Fruit fly (Drosophila melanogaster) whole organism, embryonic: ENCODE results near the gene CG14142.

Experiments used
- CG10979 ChIP-seq: fragments of 200-800 bp; sonication (Bioruptor generic); optimal IDR thresholded peaks from 2 replicates; lab custom pipeline; 2018; ENCODE audit warnings: missing biosample characterization, mild to moderate bottlenecking, missing genetic modification characterization, moderate library complexity
- CG12071 ChIP-seq: fragments of 200-800 bp; sonication (Bioruptor generic); optimal IDR thresholded peaks from 3 replicates; lab custom pipeline; 2018; ENCODE audit warnings: missing biosample characterization, mild to moderate bottlenecking, missing genetic modification characterization
- CG14710 ChIP-seq: fragments of 200-800 bp; sonication (Bioruptor generic); optimal IDR thresholded peaks from 3 replicates; lab custom pipeline; 2019; ENCODE audit warnings: missing biosample characterization, mild to moderate bottlenecking, missing genetic modification characterization, moderate library complexity
- CG15011 ChIP-seq: fragments of 200-800 bp; sonication (Bioruptor generic); optimal IDR thresholded peaks from 3 replicates; lab custom pipeline; 2018; ENCODE audit warnings: missing biosample characterization, mild to moderate bottlenecking, missing genetic modification characterization
- CG34224 ChIP-seq: fragments of 200-800 bp; sonication (Bioruptor generic); IDR thresholded peaks from 3 replicates; pipeline ENCODE4 v1.3.6; 2022; ENCODE audit warnings: missing biosample characterization, missing genetic modification characterization; ENCODE audit not compliant: partially characterized antibody
- CG5953 ChIP-seq: fragments of 200-800 bp; sonication (Bioruptor generic); IDR thresholded peaks from 2 replicates; pipeline ENCODE4 v1.3.6; 2022; ENCODE audit warnings: missing biosample characterization, missing genetic modification characterization
- CG7271 ChIP-seq: fragments of 200-800 bp; sonication (Bioruptor generic); optimal IDR thresholded peaks from 2 replicates; lab custom pipeline; 2018; ENCODE audit warnings: missing biosample characterization, mild to moderate bottlenecking, missing genetic modification characterization, moderate library complexity
- CG8281 ChIP-seq: fragments of 200-800 bp; sonication (Bioruptor generic); optimal IDR thresholded peaks from 2 replicates; lab custom pipeline; 2018; ENCODE audit warnings: missing biosample characterization, mild to moderate bottlenecking, missing genetic modification characterization, moderate library complexity
- CHES-1-like ChIP-seq: fragments of 200-800 bp; sonication (Bioruptor generic); optimal IDR thresholded peaks from 2 replicates; lab custom pipeline; 2016; ENCODE audit warnings: missing biosample characterization, missing genetic modification characterization
- Camta ChIP-seq: fragments of 200-800 bp; sonication (Bioruptor generic); optimal IDR thresholded peaks from 2 replicates; lab custom pipeline; 2016; ENCODE audit warnings: missing biosample characterization, missing genetic modification characterization
- H2.0 ChIP-seq: fragments of 200-800 bp; sonication (Bioruptor generic); IDR thresholded peaks from 2 replicates; pipeline ENCODE4 v1.3.6; 2022; ENCODE audit warnings: missing biosample characterization, missing genetic modification characterization
- HLHmδ ChIP-seq: fragments of 200-800 bp; sonication (Bioruptor generic); optimal IDR thresholded peaks from 2 replicates; lab custom pipeline; 2018; ENCODE audit warnings: missing biosample characterization, mild to moderate bottlenecking, missing genetic modification characterization, moderate library complexity
- Hmr ChIP-seq: fragments of 200-800 bp; sonication (Bioruptor generic); optimal IDR thresholded peaks from 3 replicates; lab custom pipeline; 2017; ENCODE audit warnings: mild to moderate bottlenecking, missing biosample characterization, missing genetic modification reagents, missing genetic modification characterization
- Hr78 ChIP-seq, 2 experiments: fragments of 200-800 bp in 1 of 2; fragments of >200 bp in 1 of 2; sonication (Bioruptor generic) in 1 of 2; optimal IDR thresholded peaks; 2 replicates each; lab custom pipeline; 2017 to 2019; ENCODE audit warnings: missing biosample characterization in 2 of 2, missing genetic modification characterization in 2 of 2, mild to moderate bottlenecking in 1 of 2, moderate library complexity in 1 of 2
- MTF-1 ChIP-seq: fragments of 200-800 bp; sonication (Bioruptor generic); optimal IDR thresholded peaks from 2 replicates; lab custom pipeline; 2018; ENCODE audit warnings: missing biosample characterization, mild to moderate bottlenecking, missing genetic modification characterization, borderline replicate concordance
- Mad ChIP-seq: fragments of 200-800 bp; sonication (Bioruptor generic); optimal IDR thresholded peaks from 2 replicates; lab custom pipeline; 2016; ENCODE audit warnings: missing biosample characterization, missing genetic modification characterization
- Meics ChIP-seq: fragments of 200-800 bp; sonication (Bioruptor generic); optimal IDR thresholded peaks from 2 replicates; lab custom pipeline; 2017; ENCODE audit warnings: missing biosample characterization, mild to moderate bottlenecking, missing genetic modification characterization
- Myb ChIP-seq: fragments of 200-800 bp; sonication (Bioruptor generic); optimal IDR thresholded peaks from 2 replicates; lab custom pipeline; 2016; ENCODE audit warnings: missing biosample characterization, missing genetic modification characterization
- NK7.1 ChIP-seq: fragments of 200-800 bp; sonication (Bioruptor generic); optimal IDR thresholded peaks from 3 replicates; lab custom pipeline; 2016; ENCODE audit warnings: missing biosample characterization, missing genetic modification characterization
- Nf-YA ChIP-seq: fragments of 200-800 bp; sonication (Bioruptor generic); IDR thresholded peaks from 2 replicates; pipeline ENCODE4 v1.3.6; 2022; ENCODE audit warnings: missing biosample characterization, missing genetic modification characterization
- Xrp1 ChIP-seq: fragments of 200-800 bp; sonication (Bioruptor generic); IDR thresholded peaks from 2 replicates; pipeline ENCODE4 v1.3.6; 2022; ENCODE audit warnings: missing biosample characterization, missing genetic modification characterization
- YL-1 ChIP-seq: fragments of 200-800 bp; sonication (Bioruptor generic); optimal IDR thresholded peaks from 3 replicates; lab custom pipeline; 2017; ENCODE audit warnings: missing biosample characterization, mild to moderate bottlenecking, missing genetic modification characterization
- bcd ChIP-seq: fragments of 200-800 bp; sonication (Bioruptor generic); optimal IDR thresholded peaks from 2 replicates; lab custom pipeline; 2017; ENCODE audit warnings: missing biosample characterization, mild to moderate bottlenecking, missing genetic modification characterization
- chinmo ChIP-seq: fragments of 200-800 bp; sonication (Bioruptor generic); IDR thresholded peaks from 4 replicates; pipeline ENCODE4 v1.3.6; 2022; ENCODE audit warnings: missing biosample characterization, missing genetic modification characterization; ENCODE audit not compliant: partially characterized antibody
- dan ChIP-seq: fragments of 200-800 bp; sonication (Bioruptor generic); IDR thresholded peaks from 2 replicates; pipeline ENCODE4 v1.3.6; 2022; ENCODE audit warnings: missing biosample characterization, missing genetic modification characterization
- ems ChIP-seq: fragments of 200-800 bp; sonication (Bioruptor generic); optimal IDR thresholded peaks from 3 replicates; lab custom pipeline; 2016; ENCODE audit warnings: missing biosample characterization, missing genetic modification characterization
- fd3F ChIP-seq: fragments of 200-800 bp; sonication (Bioruptor generic); optimal IDR thresholded peaks from 2 replicates; lab custom pipeline; 2018; ENCODE audit warnings: missing biosample characterization, mild to moderate bottlenecking, missing genetic modification characterization, moderate library complexity
- fd64A ChIP-seq: fragments of 200-800 bp; sonication (Bioruptor generic); optimal IDR thresholded peaks from 3 replicates; lab custom pipeline; 2018; ENCODE audit warnings: missing biosample characterization, mild to moderate bottlenecking, missing genetic modification characterization
- fru ChIP-seq: fragments of >200 bp; optimal IDR thresholded peaks from 2 replicates; lab custom pipeline; 2017
- gcm2 ChIP-seq: fragments of 200-800 bp; sonication (Bioruptor generic); optimal IDR thresholded peaks from 2 replicates; lab custom pipeline; 2016; ENCODE audit warnings: missing biosample characterization, missing genetic modification characterization
- gro ChIP-seq: fragments of 200-800 bp; sonication (Bioruptor generic); optimal IDR thresholded peaks from 2 replicates; lab custom pipeline; 2016; ENCODE audit warnings: missing biosample characterization, missing genetic modification characterization
- gsb-n ChIP-seq: fragments of 200-800 bp; sonication (Bioruptor generic); optimal IDR thresholded peaks from 3 replicates; lab custom pipeline; 2018; ENCODE audit warnings: missing biosample characterization, mild to moderate bottlenecking, missing genetic modification characterization
- hbn ChIP-seq: fragments of 200-800 bp; sonication (Bioruptor generic); IDR thresholded peaks from 2 replicates; pipeline ENCODE4 v1.3.6; 2022; ENCODE audit warnings: missing biosample characterization, missing genetic modification characterization; ENCODE audit not compliant: partially characterized antibody
- kay ChIP-seq: fragments of 200-800 bp; sonication (Bioruptor generic); optimal IDR thresholded peaks from 2 replicates; lab custom pipeline; 2016; ENCODE audit warnings: missing biosample characterization, missing genetic modification characterization
- maf-S ChIP-seq: fragments of 200-800 bp; sonication (Bioruptor generic); optimal IDR thresholded peaks from 2 replicates; lab custom pipeline; 2016; ENCODE audit warnings: missing biosample characterization, missing genetic modification characterization
- mld ChIP-seq: fragments of 200-800 bp; sonication (Bioruptor generic); IDR thresholded peaks from 3 replicates; pipeline ENCODE4 v1.3.6; 2022; ENCODE audit warnings: missing biosample characterization, missing genetic modification characterization; ENCODE audit not compliant: partially characterized antibody
- pb ChIP-seq: fragments of 200-800 bp; sonication (Bioruptor generic); optimal IDR thresholded peaks from 3 replicates; lab custom pipeline; 2016; ENCODE audit warnings: missing biosample characterization, missing genetic modification characterization
- pzg ChIP-seq: fragments of 200-800 bp; sonication (Bioruptor generic); optimal IDR thresholded peaks from 3 replicates; lab custom pipeline; 2018; ENCODE audit warnings: missing biosample characterization, mild to moderate bottlenecking, missing genetic modification characterization, moderate library complexity
- sc ChIP-seq, 3 experiments: fragments of >200 bp in 2 of 3; fragments of 200-800 bp in 1 of 3; sonication (Bioruptor generic) in 1 of 3; optimal IDR thresholded peaks; 2 replicates in 2 of 3; 3 replicates in 1 of 3; lab custom pipeline; 2017; ENCODE audit warnings: mild to moderate bottlenecking in 1 of 3, missing biosample characterization in 1 of 3, missing genetic modification characterization in 1 of 3, missing genetic modification reagents in 1 of 3
- scrt ChIP-seq: fragments of 200-800 bp; sonication (Bioruptor generic); optimal IDR thresholded peaks from 2 replicates; lab custom pipeline; 2018; ENCODE audit warnings: missing biosample characterization, mild to moderate bottlenecking, missing genetic modification characterization, moderate library complexity
- sens-2 ChIP-seq: fragments of 200-800 bp; sonication (Bioruptor generic); IDR thresholded peaks from 2 replicates; pipeline ENCODE4 v1.3.6; 2022; ENCODE audit warnings: missing biosample characterization, missing genetic modification characterization
- sima ChIP-seq: fragments of 200-800 bp; sonication (Bioruptor generic); optimal IDR thresholded peaks from 2 replicates; lab custom pipeline; 2016; ENCODE audit warnings: missing biosample characterization, missing genetic modification characterization
- sob ChIP-seq: fragments of 200-800 bp; sonication (Bioruptor generic); IDR thresholded peaks from 2 replicates; pipeline ENCODE4 v1.3.6; 2022; ENCODE audit warnings: missing biosample characterization, missing genetic modification characterization
- sqz ChIP-seq: fragments of 200-800 bp; sonication (Bioruptor generic); optimal IDR thresholded peaks from 3 replicates; lab custom pipeline; 2018; ENCODE audit warnings: missing biosample characterization, mild to moderate bottlenecking, missing genetic modification characterization
- twi ChIP-seq: fragments of 200-800 bp; optimal IDR thresholded peaks from 2 replicates; lab custom pipeline; 2019; ENCODE audit warnings: missing biosample characterization, mild to moderate bottlenecking, missing genetic modification characterization, moderate library complexity
- unpg ChIP-seq: fragments of 200-800 bp; sonication (Bioruptor generic); optimal IDR thresholded peaks from 3 replicates; lab custom pipeline; 2018; ENCODE audit warnings: missing biosample characterization, mild to moderate bottlenecking, missing genetic modification characterization, moderate library complexity
- zfh1 ChIP-seq: fragments of 200-800 bp; sonication (Bioruptor generic); IDR thresholded peaks from 3 replicates; pipeline ENCODE4 v1.3.6; 2022; ENCODE audit warnings: missing biosample characterization, missing genetic modification characterization

CG14142 gene

dm6 chr3L:11169299-11170181 is 3.8 kb upstream of the CG14142 start, which contains the start of the genes wls and Adck5 (continued):
- TF ChIP-seq HLHmδ (peak; percentile 44), Hmr (GFP tag; lab: Kevin White, UChicago) (peak; percentile 81), CHES-1-like (GFP tag; lab: Kevin White, UChicago) (peak; percentile 54), CG15011 (GFP tag; lab: Kevin White, UChicago) (peak; percentile 61), Camta (GFP tag; lab: Kevin White, UChicago) (peak; percentile 59), CG14710 (peak; percentile 81), chinmo (0 out of 4 replicates have a peak, but pooled peaks have one; percentile 40), ems (GFP tag; lab: Kevin White, UChicago) (no peak), H2.0 (GFP tag; lab: Robert Waterston, UW) (0 out of 2 replicates have a peak, but pooled peaks have one; percentile 16), pzg (peak; percentile 41), zfh1 (peak; percentile 40; the same call in 1 of the 3 replicates), fd3F (GFP tag; lab: Kevin White, UChicago) (peak; percentile 13), sc (optimal IDR thresholded peaks at IDR 0.05; lab: Kevin White, UChicago) (no peak), sc (GFP tag; optimal IDR thresholded peaks at IDR 0.05; lab: Kevin White, UChicago) (peak; percentile 36), CG12071 (GFP tag; lab: Kevin White, UChicago) (peak; percentile 81), sens-2 (GFP tag; lab: Robert Waterston, UW) (no peak), gro (GFP tag; lab: Kevin White, UChicago) (peak; percentile 40), twi (no peak), scrt (peak; percentile 82), hbn (GFP tag; lab: Robert Waterston, UW) (0 out of 2 replicates have a peak, but pooled peaks have one; percentile 27), Mad (GFP tag; lab: Kevin White, UChicago) (peak; percentile 44), gsb-n (tag; lab: Kevin White, UChicago) (no peak), fru (lab: Kevin White, UChicago) (no peak), gcm2 (peak; percentile 3), NK7.1 (GFP tag; lab: Kevin White, UChicago) (no peak), CG10979 (tag; lab: Kevin White, UChicago) (peak; percentile 16), Meics (GFP tag; lab: Kevin White, UChicago) (peak; percentile 76), CG34224 (GFP tag; lab: Robert Waterston, UW) (0 out of 3 replicates have a peak, but pooled peaks have one; percentile 23), sqz (GFP tag; lab: Kevin White, UChicago) (peak; percentile 18), sima (GFP tag; lab: Kevin White, UChicago) (no peak), bcd (GFP tag; lab: Kevin White, UChicago) (peak; percentile 59), Myb (GFP tag; lab: Kevin White, UChicago) (peak; percentile 71), CG8281 (tag; lab: Kevin White, UChicago) (peak; percentile 15), mld (GFP tag; lab: Robert Waterston, UW) (no peak), CG7271 (tag; lab: Kevin White, UChicago) (peak; percentile 50), pb (peak; percentile 17), sob (GFP tag; lab: Robert Waterston, UW) (peak; percentile 55; the same call in 1 of the 2 replicates), maf-S (GFP tag; lab: Kevin White, UChicago) (peak; percentile 11), Hr78 (GFP tag; optimal IDR thresholded peaks at IDR 0.05; lab: Kevin White, UChicago) (peak in 1 of 2 experiments; percentile 78), dan (GFP tag; lab: Robert Waterston, UW) (no peak), fd64A (GFP tag; lab: Kevin White, UChicago) (peak; percentile 22), YL-1 (GFP tag; lab: Kevin White, UChicago) (peak; percentile 41), Xrp1 (GFP tag; lab: Robert Waterston, UW) (no peak), MTF-1 (GFP tag; lab: Kevin White, UChicago) (peak; percentile 80), Nf-YA (GFP tag; lab: Robert Waterston, UW) (peak; percentile 38; the same call in 1 of the 2 replicates), CG5953 (GFP tag; lab: Robert Waterston, UW) (no peak), kay (GFP tag; lab: Kevin White, UChicago) (peak; percentile 10), unpg (no peak)
